Fruit fly (Drosophila melanogaster) whole organism, wandering third instar larva: ENCODE measurements around the gene Osi23.

Experiments
- Abd-B ChIP-seq: fragments of >200 bp; optimal IDR thresholded peaks from 2 replicates; lab custom pipeline; 2017; ENCODE audit warnings: missing biosample characterization, missing genetic modification characterization
- CG32264 ChIP-seq: fragments of 200-800 bp; sonication (Bioruptor generic); optimal IDR thresholded peaks from 2 replicates; lab custom pipeline; 2016; ENCODE audit warnings: missing biosample characterization, missing genetic modification characterization
- CG9705 ChIP-seq: fragments of 200-800 bp; sonication (Bioruptor generic); optimal IDR thresholded peaks from 2 replicates; lab custom pipeline; 2018; ENCODE audit warnings: missing biosample characterization, mild to moderate bottlenecking, missing genetic modification characterization
- CrebA ChIP-seq: fragments of 200-800 bp; sonication (Bioruptor generic); optimal IDR thresholded peaks from 2 replicates; lab custom pipeline; 2016; ENCODE audit warnings: missing biosample characterization, mild to moderate bottlenecking, missing genetic modification characterization, borderline replicate concordance
- Dfd ChIP-seq: fragments of >200 bp; optimal IDR thresholded peaks from 2 replicates; lab custom pipeline; 2017; ENCODE audit warnings: missing biosample characterization, missing genetic modification characterization
- Dif ChIP-seq: fragments of 200-275, 200-300 bp; sonication (Bioruptor generic); optimal IDR thresholded peaks from 2 replicates; lab custom pipeline; 2018; ENCODE audit warnings: missing biosample characterization, missing genetic modification characterization; ENCODE audit not compliant: partially characterized antibody
- GATAd ChIP-seq: sonication (Bioruptor generic); optimal IDR thresholded peaks from 2 replicates; lab custom pipeline; 2016; ENCODE audit warnings: missing biosample characterization, missing genetic modification characterization
- HLH106 ChIP-seq: fragments of 200-800 bp; optimal IDR thresholded peaks from 3 replicates; lab custom pipeline; 2019; ENCODE audit warnings: missing biosample characterization, mild to moderate bottlenecking, missing genetic modification characterization, moderate library complexity
- Hnf4 ChIP-seq: fragments of 200-800 bp; sonication (Bioruptor generic); optimal IDR thresholded peaks from 2 replicates; lab custom pipeline; 2016; ENCODE audit warnings: missing biosample characterization, mild to moderate bottlenecking, missing genetic modification characterization
- Hr78 ChIP-seq: fragments of >200 bp; optimal IDR thresholded peaks from 2 replicates; lab custom pipeline; 2017; ENCODE audit warnings: missing biosample characterization, missing genetic modification characterization
- Hr83 ChIP-seq: fragments of 200-300 bp; sonication (Bioruptor generic); optimal IDR thresholded peaks from 2 replicates; lab custom pipeline; 2016; ENCODE audit warnings: missing biosample characterization, mild to moderate bottlenecking, missing genetic modification characterization, moderate library complexity; ENCODE audit not compliant: poor library complexity, severe bottlenecking
- Jra ChIP-seq: sonication (Bioruptor generic); optimal IDR thresholded peaks from 2 replicates; lab custom pipeline; 2016; ENCODE audit warnings: missing biosample characterization, missing genetic modification characterization
- Mio ChIP-seq: sonication (Bioruptor generic); optimal IDR thresholded peaks from 2 replicates; lab custom pipeline; 2016; ENCODE audit warnings: missing biosample characterization, missing genetic modification characterization
- Myc ChIP-seq: fragments of >200 bp; optimal IDR thresholded peaks from 2 replicates; lab custom pipeline; 2017
- N ChIP-seq: fragments of >200 bp; optimal IDR thresholded peaks from 2 replicates; lab custom pipeline; 2018; ENCODE audit warnings: missing biosample characterization, missing external identifiers, missing genetic modification characterization
- OdsH ChIP-seq: fragments of 200-800 bp; sonication (Bioruptor generic); optimal IDR thresholded peaks from 2 replicates; lab custom pipeline; 2016; ENCODE audit warnings: missing biosample characterization, mild to moderate bottlenecking, missing genetic modification characterization
- Rel ChIP-seq, 2 experiments: fragments of 200-800 bp; sonication (Bioruptor generic) in 1 of 2; optimal IDR thresholded peaks; 2 replicates in 1 of 2; 3 replicates in 1 of 2; lab custom pipeline; 2016 to 2019; ENCODE audit warnings: mild to moderate bottlenecking in 2 of 2, missing biosample characterization in 2 of 2, missing genetic modification characterization in 2 of 2, moderate library complexity in 1 of 2
- Sp1 ChIP-seq: fragments of 200-800 bp; sonication (Bioruptor generic); optimal IDR thresholded peaks from 3 replicates; lab custom pipeline; 2019; ENCODE audit warnings: missing biosample characterization, mild to moderate bottlenecking, missing genetic modification characterization, moderate library complexity
- Vsx2 ChIP-seq: fragments of 200-300, 225-300 bp; sonication (Bioruptor generic); optimal IDR thresholded peaks from 2 replicates; lab custom pipeline; 2018; ENCODE audit warnings: missing biosample characterization, missing genetic modification characterization; ENCODE audit not compliant: partially characterized antibody
- br ChIP-seq: fragments of 200-800 bp; sonication (Bioruptor generic); optimal IDR thresholded peaks from 2 replicates; lab custom pipeline; 2016; ENCODE audit warnings: missing biosample characterization, missing genetic modification characterization
- dl ChIP-seq, 2 experiments: fragments of 175-275, 200-275 bp in 1 of 2; fragments of 200-275 bp in 1 of 2; sonication (Bioruptor generic); optimal IDR thresholded peaks; lab custom pipeline; 2018; ENCODE audit warnings: mild to moderate bottlenecking in 2 of 2, missing biosample characterization in 2 of 2, missing genetic modification characterization in 2 of 2, moderate library complexity in 2 of 2; ENCODE audit not compliant: partially characterized antibody in 2 of 2, insufficient read depth in 1 of 2
- dmrt93B ChIP-seq: fragments of 200-800 bp; sonication (Bioruptor generic); optimal IDR thresholded peaks from 2 replicates; lab custom pipeline; 2018; ENCODE audit warnings: missing biosample characterization, mild to moderate bottlenecking, missing genetic modification characterization
- dsf ChIP-seq: sonication (Bioruptor generic); optimal IDR thresholded peaks from 2 replicates; lab custom pipeline; 2016; ENCODE audit warnings: missing biosample characterization, missing genetic modification characterization, borderline replicate concordance
- ey ChIP-seq: fragments of 200-800 bp; sonication (Bioruptor generic); optimal IDR thresholded peaks from 2 replicates; lab custom pipeline; 2016; ENCODE audit warnings: missing biosample characterization, missing genetic modification characterization
- foxo ChIP-seq, 2 experiments: fragments of 200-800 bp; sonication (Bioruptor generic); optimal IDR thresholded peaks; 2 replicates in 1 of 2; 3 replicates in 1 of 2; lab custom pipeline; 2016 to 2017; ENCODE audit warnings: missing biosample characterization in 2 of 2, missing genetic modification characterization in 2 of 2
- fru ChIP-seq: fragments of 200-800 bp; sonication (Bioruptor generic); optimal IDR thresholded peaks from 3 replicates; lab custom pipeline; 2016; ENCODE audit warnings: missing biosample characterization, mild to moderate bottlenecking, missing genetic modification characterization
- h ChIP-seq: fragments of 200-800 bp; sonication (Bioruptor generic); optimal IDR thresholded peaks from 3 replicates; lab custom pipeline; 2016; ENCODE audit warnings: missing biosample characterization, mild to moderate bottlenecking, missing genetic modification characterization
- jim ChIP-seq: fragments of 175-275, 200-325 bp; sonication (Bioruptor generic); optimal IDR thresholded peaks from 2 replicates; lab custom pipeline; 2016; ENCODE audit warnings: missing biosample characterization, mild to moderate bottlenecking, missing genetic modification characterization
- lola ChIP-seq: fragments of >200 bp; optimal IDR thresholded peaks from 2 replicates; lab custom pipeline; 2017; ENCODE audit warnings: missing biosample characterization, missing genetic modification characterization
- pan ChIP-seq: fragments of >200 bp; optimal IDR thresholded peaks from 2 replicates; lab custom pipeline; 2017
- psq ChIP-seq: fragments of 200-800 bp; sonication (Bioruptor generic); optimal IDR thresholded peaks from 3 replicates; lab custom pipeline; 2017; ENCODE audit warnings: missing biosample characterization, mild to moderate bottlenecking, missing genetic modification characterization, moderate library complexity
- rgr ChIP-seq: fragments of 200-800 bp; sonication (Bioruptor generic); optimal IDR thresholded peaks from 3 replicates; lab custom pipeline; 2016; ENCODE audit warnings: missing biosample characterization, mild to moderate bottlenecking, missing genetic modification characterization
- sage ChIP-seq: fragments of 200-800 bp; sonication (Bioruptor generic); optimal IDR thresholded peaks from 2 replicates; lab custom pipeline; 2016; ENCODE audit warnings: missing biosample characterization, mild to moderate bottlenecking, missing genetic modification characterization
- tai ChIP-seq: sonication (Bioruptor generic); optimal IDR thresholded peaks from 2 replicates; lab custom pipeline; 2016; ENCODE audit warnings: missing biosample characterization, missing genetic modification characterization
- usp ChIP-seq: fragments of >200 bp; optimal IDR thresholded peaks from 2 replicates; lab custom pipeline; 2017; ENCODE audit warnings: missing biosample characterization, missing genetic modification characterization
- woc ChIP-seq: sonication (Bioruptor generic); optimal IDR thresholded peaks from 2 replicates; lab custom pipeline; 2016; ENCODE audit warnings: missing biosample characterization, mild to moderate bottlenecking, missing genetic modification characterization

Gene Osi23

dm6 chr3R:30455817-30456544 lies 11.1 kb upstream of the Osi23 start, which contains the start of gene aralar1:
aralar1 (minus strand) TSS chr3R:30455867.
- no peak for TF ChIP-seq tai (GFP tag; lab: Kevin White, UChicago)
- no peak for TF ChIP-seq lola
- no peak for TF ChIP-seq h (GFP tag; lab: Kevin White, UChicago)
- no peak for TF ChIP-seq Vsx2 (GFP tag; lab: Kevin White, UChicago)
- TF ChIP-seq ey, result no peak
- no peak for TF ChIP-seq psq
- TF ChIP-seq, all 38 proteins: peak for 0

dm6 chr3R:30454442-30454841 lies 9.6 kb upstream of the Osi23 start:
- peak in 1 of 2 experiments; percentile 52 for TF ChIP-seq foxo (GFP tag; optimal IDR thresholded peaks at IDR 0.05; lab: Kevin White, UChicago)
- no peak for TF ChIP-seq Myc
- peak; percentile 19 for TF ChIP-seq br (GFP tag; lab: Kevin White, UChicago)
- no peak for TF ChIP-seq CG9705 (GFP tag; lab: Kevin White, UChicago)
- no peak for TF ChIP-seq lola
- TF ChIP-seq Hr83 (GFP tag; lab: Kevin White, UChicago), result peak; percentile 99
- TF ChIP-seq Rel (GFP tag; optimal IDR thresholded peaks at IDR 0.05; lab: Kevin White, UChicago), result no peak
- TF ChIP-seq Rel (tag; optimal IDR thresholded peaks at IDR 0.05; lab: Kevin White, UChicago), result peak; percentile 8
- TF ChIP-seq rgr, result peak; percentile 59
- no peak for TF ChIP-seq N (GFP tag; lab: Kevin White, UChicago)
- no peak for TF ChIP-seq CrebA (GFP tag; lab: Kevin White, UChicago)
- TF ChIP-seq jim (GFP tag; lab: Kevin White, UChicago), result peak; percentile 45
- TF ChIP-seq h (GFP tag; lab: Kevin White, UChicago), result peak; percentile 81
- no peak for TF ChIP-seq dmrt93B
- peak; percentile 60 for TF ChIP-seq fru (GFP tag; lab: Kevin White, UChicago)
- peak; percentile 39 for TF ChIP-seq CG32264 (GFP tag; lab: Kevin White, UChicago)
- peak; percentile 41 for TF ChIP-seq HLH106
- TF ChIP-seq OdsH, result peak; percentile 34
- TF ChIP-seq psq, result no peak
- no peak for TF ChIP-seq ey
- TF ChIP-seq Vsx2 (GFP tag; lab: Kevin White, UChicago), result no peak

dm6 chr3R:30453236-30453635 lies 8.4 kb upstream of the Osi23 start:
- TF ChIP-seq Mio (no peak), dl (GFP tag; optimal IDR thresholded peaks at IDR 0.05; lab: Kevin White, UChicago; ENCODE audit: insufficient read depth in 1 of 2, partially characterized antibody in 2 of 2) (no peak), tai (GFP tag; lab: Kevin White, UChicago) (no peak), pan (lab: Kevin White, UChicago) (no peak), N (GFP tag; lab: Kevin White, UChicago) (no peak), jim (GFP tag; lab: Kevin White, UChicago) (no peak), psq (no peak), Dfd (no peak), sage (GFP tag; lab: Kevin White, UChicago) (no peak), fru (GFP tag; lab: Kevin White, UChicago) (no peak), lola (no peak), Hr78 (GFP tag; lab: Kevin White, UChicago) (no peak), CG9705 (GFP tag; lab: Kevin White, UChicago) (no peak), foxo (GFP tag; optimal IDR thresholded peaks at IDR 0.05; lab: Kevin White, UChicago) (no peak), usp (GFP tag; lab: Kevin White, UChicago) (no peak), Hnf4 (GFP tag; lab: Kevin White, UChicago) (no peak)

- no peak for TF ChIP-seq Rel (GFP tag; optimal IDR thresholded peaks at IDR 0.05; lab: Kevin White, UChicago)
- peak; percentile 97 for TF ChIP-seq Rel (tag; optimal IDR thresholded peaks at IDR 0.05; lab: Kevin White, UChicago)
- no peak for TF ChIP-seq rgr
These were observed 6.0 kb upstream of the Osi23 start for dm6 chr3R:30450690-30451343.

- TF ChIP-seq lola, result no peak
- TF ChIP-seq Hr83 (GFP tag; lab: Kevin White, UChicago), result peak; percentile 100
- TF ChIP-seq CG32264 (GFP tag; lab: Kevin White, UChicago), result no peak
- peak; percentile 98 for TF ChIP-seq GATAd
- TF ChIP-seq ey, result peak; percentile 47
- TF ChIP-seq CG9705 (GFP tag; lab: Kevin White, UChicago), result peak; percentile 29
- TF ChIP-seq dsf (GFP tag; lab: Kevin White, UChicago), result peak; percentile 95
- peak; percentile 84 for TF ChIP-seq fru (GFP tag; lab: Kevin White, UChicago)
- TF ChIP-seq dmrt93B, result peak; percentile 50
- no peak for TF ChIP-seq woc
- TF ChIP-seq Hr78 (GFP tag; lab: Kevin White, UChicago), result no peak
- TF ChIP-seq Myc, result no peak
- peak; percentile 80 for TF ChIP-seq psq
- TF ChIP-seq N (GFP tag; lab: Kevin White, UChicago), result no peak
- peak; percentile 98 for TF ChIP-seq tai (GFP tag; lab: Kevin White, UChicago)
- peak; percentile 95 for TF ChIP-seq rgr
- no peak for TF ChIP-seq Abd-B (GFP tag; lab: Kevin White, UChicago)
- peak; percentile 40 for TF ChIP-seq HLH106
- TF ChIP-seq Hnf4 (GFP tag; lab: Kevin White, UChicago), result peak; percentile 98
- peak; percentile 73 for TF ChIP-seq Mio
- peak; percentile 66 for TF ChIP-seq Sp1
- TF ChIP-seq Dif (GFP tag; lab: Kevin White, UChicago), result peak; percentile 98
- peak; percentile 99 for TF ChIP-seq Jra (GFP tag; lab: Kevin White, UChicago)
These were observed 5.4 kb upstream of the Osi23 start for dm6 chr3R:30450224-30450623.
